Worm (Caenorhabditis elegans) whole organism, late embryonic: Measurements from ENCODE around the gene figl-1.
"Not testable (repeated sequence)": the region's sequence is repeated elsewhere in the genome, so short reads cannot be mapped to it uniquely, and the experiment has no call there.

Experiments
- C38D4.7 ChIP-seq: fragments of 200-800 bp; sonication (Bioruptor generic); optimal IDR thresholded peaks from 2 replicates; lab custom pipeline; 2018; ENCODE audit warnings: mild to moderate bottlenecking, missing genetic modification characterization, moderate library complexity, missing compliant biosample characterization
- F13H6.1 ChIP-seq: sonication (generic microtip); optimal IDR thresholded peaks from 2 replicates; lab custom pipeline; 2016; ENCODE audit warnings: missing genetic modification characterization, missing compliant biosample characterization
- K02D7.2 ChIP-seq: sonication (generic microtip); optimal IDR thresholded peaks from 2 replicates; lab custom pipeline; 2017; ENCODE audit warnings: mild to moderate bottlenecking, missing genetic modification characterization, missing compliant biosample characterization
- T23F11.4 ChIP-seq: fragments of 200-800 bp; sonication (Bioruptor generic); optimal IDR thresholded peaks from 2 replicates; lab custom pipeline; 2018; ENCODE audit warnings: mild to moderate bottlenecking, missing genetic modification characterization, missing compliant biosample characterization
- ahr-1 ChIP-seq: sonication (generic microtip); optimal IDR thresholded peaks from 2 replicates; lab custom pipeline; 2016; ENCODE audit warnings: missing genetic modification characterization, missing compliant biosample characterization
- ceh-14 ChIP-seq: sonication (generic microtip); optimal IDR thresholded peaks from 2 replicates; lab custom pipeline; 2016; ENCODE audit warnings: missing genotype, missing genetic modification characterization, missing compliant biosample characterization
- ceh-2 ChIP-seq: sonication (generic microtip); optimal IDR thresholded peaks from 2 replicates; lab custom pipeline; 2016; ENCODE audit warnings: missing genotype, missing genetic modification characterization, missing compliant biosample characterization
- ceh-22 ChIP-seq: sonication (generic microtip); optimal IDR thresholded peaks from 2 replicates; lab custom pipeline; 2017; ENCODE audit warnings: missing biosample characterization, missing genetic modification characterization
- ceh-30 ChIP-seq: fragments of 150-350 bp; optimal IDR thresholded peaks from 2 replicates; lab custom pipeline; 2014; ENCODE audit warnings: missing biosample characterization, missing genetic modification characterization
- ceh-34 ChIP-seq: sonication (generic microtip); optimal IDR thresholded peaks from 2 replicates; lab custom pipeline; 2016; ENCODE audit warnings: mild to moderate bottlenecking, missing genetic modification characterization, missing compliant biosample characterization
- ceh-45 ChIP-seq: fragments of 200-800 bp; sonication (Bioruptor generic); IDR thresholded peaks from 2 replicates; pipeline ENCODE4 v1.3.6; 2022; ENCODE audit warnings: missing genetic modification reagents, missing genetic modification characterization, missing compliant biosample characterization
- ceh-48 ChIP-seq: sonication (generic microtip); optimal IDR thresholded peaks from 2 replicates; lab custom pipeline; 2016; ENCODE audit warnings: missing genetic modification characterization, inconsistent platforms, missing compliant biosample characterization
- ceh-9 ChIP-seq: sonication (generic microtip); optimal IDR thresholded peaks from 2 replicates; lab custom pipeline; 2016; ENCODE audit warnings: mild to moderate bottlenecking, missing genetic modification characterization, inconsistent platforms, missing compliant biosample characterization
- che-1 ChIP-seq: sonication (generic microtip); optimal IDR thresholded peaks from 2 replicates; lab custom pipeline; 2016; ENCODE audit warnings: mild to moderate bottlenecking, missing genetic modification characterization, missing compliant biosample characterization
- dmd-4 ChIP-seq: sonication (generic microtip); optimal IDR thresholded peaks from 2 replicates; lab custom pipeline; 2016; ENCODE audit warnings: borderline replicate concordance, missing genetic modification characterization, missing compliant biosample characterization
- dve-1 ChIP-seq: sonication (generic microtip); optimal IDR thresholded peaks from 2 replicates; lab custom pipeline; 2017; ENCODE audit warnings: antibody characterized with exemption, mild to moderate bottlenecking, missing genetic modification characterization, missing compliant biosample characterization
- elt-4 ChIP-seq: sonication (generic microtip); optimal IDR thresholded peaks from 2 replicates; lab custom pipeline; 2016; ENCODE audit warnings: missing genetic modification characterization, missing compliant biosample characterization
- fax-1 ChIP-seq: sonication (generic microtip); optimal IDR thresholded peaks from 2 replicates; lab custom pipeline; 2016; ENCODE audit warnings: missing genotype, missing genetic modification characterization, missing compliant biosample characterization
- hlh-15 ChIP-seq: sonication (generic microtip); optimal IDR thresholded peaks from 2 replicates; lab custom pipeline; 2016; ENCODE audit warnings: missing genetic modification characterization, missing compliant biosample characterization
- lin-11 ChIP-seq: fragments of 200-800 bp; sonication (Bioruptor generic); optimal IDR thresholded peaks from 2 replicates; lab custom pipeline; 2018; ENCODE audit warnings: mild to moderate bottlenecking, missing genetic modification characterization, missing compliant biosample characterization
- mec-3 ChIP-seq: sonication (generic microtip); optimal IDR thresholded peaks from 2 replicates; lab custom pipeline; 2016; ENCODE audit warnings: borderline replicate concordance, missing genetic modification characterization, missing compliant biosample characterization
- nfya-1 ChIP-seq: sonication (generic microtip); optimal IDR thresholded peaks from 2 replicates; lab custom pipeline; 2017; ENCODE audit warnings: missing genetic modification characterization, mild to moderate bottlenecking, missing compliant biosample characterization, antibody characterized with exemption, moderate library complexity
- nhr-11 ChIP-seq: fragments of 150-350 bp; optimal IDR thresholded peaks from 2 replicates; lab custom pipeline; 2014; ENCODE audit warnings: missing biosample characterization, missing genetic modification characterization
- pat-9 ChIP-seq: fragments of 200-800 bp; sonication (Bioruptor generic); optimal IDR thresholded peaks from 2 replicates; lab custom pipeline; 2018; ENCODE audit warnings: mild to moderate bottlenecking, missing genetic modification characterization, moderate library complexity, missing compliant biosample characterization
- pha-2 ChIP-seq: sonication (generic microtip); optimal IDR thresholded peaks from 2 replicates; lab custom pipeline; 2017; ENCODE audit warnings: mild to moderate bottlenecking, missing genetic modification characterization, missing compliant biosample characterization
- pha-4 ChIP-seq: fragments of 150-350 bp; optimal IDR thresholded peaks from 2 replicates; lab custom pipeline; 2018; ENCODE audit warnings: missing biosample characterization, missing genetic modification reagents, missing genetic modification characterization
- sdc-2 ChIP-seq: sonication (generic microtip); optimal IDR thresholded peaks from 2 replicates; lab custom pipeline; 2016; ENCODE audit warnings: missing genotype, missing genetic modification characterization, missing compliant biosample characterization
- sox-2 ChIP-seq: fragments of 200-800 bp; sonication (Bioruptor generic); IDR thresholded peaks from 2 replicates; pipeline ENCODE4 v1.3.6; 2022; ENCODE audit warnings: missing genetic modification reagents, missing genetic modification characterization, missing compliant biosample characterization
- tbx-2 ChIP-seq: sonication (generic microtip); optimal IDR thresholded peaks from 2 replicates; lab custom pipeline; 2016; ENCODE audit warnings: missing genetic modification characterization, missing compliant biosample characterization
- tbx-7 ChIP-seq: sonication (generic microtip); optimal IDR thresholded peaks from 2 replicates; lab custom pipeline; 2016; ENCODE audit warnings: missing genotype, missing genetic modification characterization, missing compliant biosample characterization
- ttx-3 ChIP-seq: sonication (generic microtip); optimal IDR thresholded peaks from 2 replicates; lab custom pipeline; 2016; ENCODE audit warnings: missing genetic modification reagents, missing genetic modification characterization, missing compliant biosample characterization
- unc-3 ChIP-seq, 2 experiments: fragments of 200-800 bp in 1 of 2; sonication (Bioruptor generic) in 1 of 2; sonication (generic microtip) in 1 of 2; conservative IDR thresholded peaks in 1 of 2; optimal IDR thresholded peaks in 1 of 2; 2 replicates each; pipeline versions ENCODE4 v1.3.6 to Lab custom; 2016 to 2022; ENCODE audit warnings: missing compliant biosample characterization in 2 of 2, missing genetic modification characterization in 2 of 2, missing genetic modification reagents in 1 of 2
- unc-55 ChIP-seq: sonication (generic microtip); optimal IDR thresholded peaks from 2 replicates; lab custom pipeline; 2017; ENCODE audit warnings: missing biosample characterization, missing genetic modification reagents, missing genetic modification characterization
- unc-86 ChIP-seq: sonication (generic microtip); optimal IDR thresholded peaks from 2 replicates; lab custom pipeline; 2016; ENCODE audit warnings: missing genetic modification characterization, missing compliant biosample characterization
- zip-5 ChIP-seq: sonication (generic microtip); optimal IDR thresholded peaks from 2 replicates; lab custom pipeline; 2016; ENCODE audit warnings: missing genetic modification characterization, missing compliant biosample characterization

The figl-1 gene

DNA sequence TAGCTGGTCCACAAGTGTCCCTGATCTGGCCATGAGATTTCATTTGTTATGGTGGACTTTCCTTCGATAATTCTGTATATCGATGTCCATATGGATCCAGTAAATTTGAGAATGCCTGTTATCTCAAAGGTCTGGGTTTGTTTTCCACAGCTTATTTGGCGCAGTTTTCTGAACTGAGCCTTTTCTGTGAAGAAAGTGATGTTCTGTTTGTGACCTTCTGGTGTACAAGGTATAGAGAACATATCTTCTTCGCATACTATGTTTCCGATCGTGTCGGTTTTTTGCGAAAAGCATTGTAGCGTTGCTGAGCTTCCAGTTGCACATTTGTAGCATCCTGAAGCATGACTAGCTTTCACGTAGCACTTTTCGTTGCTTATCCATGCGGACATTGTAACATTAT lies 43.0 kb downstream of the figl-1 start:
- TF ChIP-seq unc-86 (tag; lab: Kevin White, UChicago) (no peak), che-1 (tag; lab: Kevin White, UChicago) (no peak), dve-1 (no peak), ceh-45 (no peak), elt-4 (no peak), F13H6.1 (no peak), pha-2 (tag; lab: Kevin White, UChicago) (no peak), K02D7.2 (no peak), mec-3 (no peak), ceh-22 (tag; lab: Kevin White, UChicago) (no peak), unc-55 (GFP tag; lab: Kevin White, UChicago) (no peak), ceh-30 (tag; lab: Kevin White, UChicago) (no peak), sox-2 (GFP tag; lab: Robert Waterston, UW) (no peak), unc-3 (GFP tag; conservative IDR thresholded peaks at IDR 0.05; lab: Robert Waterston, UW) (no peak), unc-3 (tag; optimal IDR thresholded peaks at IDR 0.05; lab: Kevin White, UChicago) (no peak)

DNA sequence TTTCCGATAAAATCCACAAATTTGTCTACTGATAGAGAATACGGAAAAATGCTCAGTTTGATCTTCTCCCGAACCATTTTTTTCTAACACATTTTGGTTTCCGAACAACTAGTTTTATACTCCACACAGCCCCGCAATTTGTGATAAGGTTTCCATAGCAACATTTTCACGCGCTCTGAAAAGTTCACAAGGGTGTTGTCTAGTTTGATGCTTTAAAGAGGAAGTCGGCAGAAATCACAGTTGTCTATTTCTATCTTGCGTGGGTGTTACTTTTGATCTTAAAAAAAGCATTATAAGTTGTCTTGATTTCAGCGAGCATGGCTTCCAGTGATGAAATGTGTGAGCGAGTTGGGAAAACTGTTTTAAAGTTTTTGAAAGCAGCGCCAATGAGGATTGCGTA lies 46.1 kb downstream of the figl-1 start, which contains the start of gene ZC132.3:
Gene ZC132.3 (minus strand): TSS at position 101 of the 400 bp plus-strand sequence.
- TF ChIP-seq zip-5 (tag; lab: Kevin White, UChicago) (no peak), lin-11 (tag; lab: Kevin White, UChicago) (no peak), hlh-15 (tag; lab: Kevin White, UChicago) (no peak), ceh-48 (no peak), ceh-2 (no peak), ttx-3 (tag; lab: Kevin White, UChicago) (no peak), dmd-4 (tag; lab: Kevin White, UChicago) (no peak), pat-9 (tag; lab: Kevin White, UChicago) (no peak)

DNA sequence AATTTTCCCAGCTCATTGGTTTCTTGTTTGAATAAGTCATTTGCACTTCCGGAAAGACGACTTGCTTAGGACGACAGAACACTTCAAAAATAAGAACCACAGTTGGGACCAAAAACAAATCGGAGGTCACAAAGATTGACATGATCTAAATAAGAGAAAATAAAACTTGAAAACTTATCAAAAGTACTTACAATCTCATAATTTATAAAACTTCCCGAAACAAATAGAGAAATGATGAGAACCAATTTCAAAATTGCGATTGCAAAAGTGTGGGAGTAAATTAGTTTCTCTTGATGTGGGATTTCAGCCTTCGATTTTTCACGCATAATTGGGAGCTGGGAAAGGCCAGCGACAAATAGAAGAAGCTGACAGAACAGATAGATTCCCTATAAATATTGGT lies 47.2 kb downstream of the figl-1 start, which contains the start of gene ZC132.11:
Gene ZC132.11 (minus strand): TSS at position 101 of the 400 bp plus-strand sequence.
- TF ChIP-seq nhr-11 (tag; lab: Kevin White, UChicago), result no peak
- TF ChIP-seq T23F11.4 (GFP tag; lab: Kevin White, UChicago), result no peak
- TF ChIP-seq ceh-48, result no peak
- no peak for TF ChIP-seq tbx-7 (tag; lab: Kevin White, UChicago)

DNA sequence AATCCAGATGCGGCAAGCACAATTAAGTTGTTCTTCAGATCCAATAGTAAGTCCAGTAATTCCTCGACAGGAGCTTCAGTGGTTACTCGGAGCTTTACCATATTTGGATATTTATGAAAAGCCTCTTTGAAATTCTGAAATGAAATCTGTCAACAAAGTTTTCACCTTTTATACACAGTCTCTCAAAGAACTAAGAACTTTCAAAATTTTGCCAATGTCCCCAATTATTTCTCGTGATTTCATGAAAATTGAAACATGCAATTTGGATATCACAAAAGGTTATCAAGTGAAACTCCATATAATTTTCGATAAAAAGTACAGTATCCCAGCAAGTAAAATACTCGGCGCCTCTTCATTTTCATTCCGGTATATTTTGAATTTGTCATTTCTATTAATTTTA lies 49.9 kb downstream of the figl-1 start, which contains the start of gene F47D2.11:
Gene F47D2.11 (minus strand): TSS at position 101 of the 400 bp plus-strand sequence.
- TF ChIP-seq ceh-34 (tag; lab: Kevin White, UChicago), result no peak
- TF ChIP-seq C38D4.7 (GFP tag; lab: Kevin White, UChicago), result no peak
- TF ChIP-seq ceh-9 (tag; lab: Kevin White, UChicago), result no peak
- no peak for TF ChIP-seq unc-86 (tag; lab: Kevin White, UChicago)
- TF ChIP-seq tbx-2 (tag; lab: Kevin White, UChicago), result no peak
- no peak for TF ChIP-seq ahr-1
- TF ChIP-seq sdc-2, result no peak
- TF ChIP-seq nfya-1 (tag; lab: Kevin White, UChicago), result no peak
- TF ChIP-seq pha-4 (tag; lab: Kevin White, UChicago), result no peak
- TF ChIP-seq K02D7.2, result no peak
- no peak for TF ChIP-seq ceh-14

DNA sequence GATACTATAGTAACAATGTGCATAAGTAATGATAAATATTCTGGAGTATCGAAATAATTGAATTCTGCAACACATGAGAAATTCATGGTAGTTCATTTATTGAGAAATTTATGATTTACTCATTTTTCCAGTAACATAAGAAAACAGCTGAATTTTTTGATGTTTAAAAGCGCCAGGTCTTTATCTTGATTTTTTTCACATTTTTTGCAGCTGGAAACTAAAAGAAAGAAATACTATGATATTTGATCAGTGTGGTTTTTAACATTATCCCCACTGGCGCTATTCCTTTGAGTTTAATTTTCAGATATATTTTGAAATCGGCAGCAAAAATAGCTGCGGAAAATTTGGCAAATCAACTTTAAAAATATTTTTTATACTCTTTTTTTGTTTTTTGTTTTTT lies 52.4 kb downstream of the figl-1 start, which contains the start of gene srh-194:
Gene srh-194 (minus strand): TSS at position 101 of the 400 bp plus-strand sequence.
- not testable (repeated sequence) for TF ChIP-seq fax-1 (tag; lab: Kevin White, UChicago); unc-3 (GFP tag; conservative IDR thresholded peaks at IDR 0.05; lab: Robert Waterston, UW); unc-3 (tag; optimal IDR thresholded peaks at IDR 0.05; lab: Kevin White, UChicago); mec-3
